Fruit fly (Drosophila melanogaster) whole organism, prepupa: ENCODE results near the gene Iml1.
A peak's percentile ranks its signal among the peaks of the same experiment; 100 is the strongest.

Experiments used
- Blimp-1 ChIP-seq: fragments of 200-800 bp; sonication (Bioruptor generic); optimal IDR thresholded peaks from 3 replicates; lab custom pipeline; 2017; ENCODE audit warnings: missing biosample characterization, missing genetic modification characterization, mild to moderate bottlenecking, moderate library complexity, missing genetic modification reagents
- CG10631 ChIP-seq: fragments of 200-800 bp; sonication (Bioruptor generic); optimal IDR thresholded peaks from 2 replicates; lab custom pipeline; 2016; ENCODE audit warnings: missing biosample characterization, missing genetic modification characterization
- CG10669 ChIP-seq: fragments of 200-800 bp; sonication (Bioruptor generic); optimal IDR thresholded peaks from 3 replicates; lab custom pipeline; 2018; ENCODE audit warnings: missing biosample characterization, mild to moderate bottlenecking, missing genetic modification characterization, moderate library complexity
- CG11294 ChIP-seq: fragments of 200-800 bp; sonication (Bioruptor generic); IDR thresholded peaks from 2 replicates; pipeline ENCODE4 v1.3.6; 2022; ENCODE audit warnings: missing biosample characterization, missing genetic modification characterization
- CG11762 ChIP-seq: fragments of 200-800 bp; sonication (Bioruptor generic); optimal IDR thresholded peaks from 3 replicates; lab custom pipeline; 2016; ENCODE audit warnings: missing biosample characterization, missing genetic modification characterization; ENCODE audit not compliant: insufficient read depth
- CG11902 ChIP-seq: fragments of 200-800 bp; sonication (Bioruptor generic); optimal IDR thresholded peaks from 3 replicates; lab custom pipeline; 2016; ENCODE audit warnings: missing biosample characterization, missing genetic modification characterization
- CG15336 ChIP-seq: fragments of 200-800 bp; sonication (Bioruptor generic); IDR thresholded peaks from 2 replicates; pipeline ENCODE4 v1.3.6; 2022; ENCODE audit warnings: missing biosample characterization, missing genetic modification characterization
- CG1621 ChIP-seq: fragments of 200-800 bp; sonication (Bioruptor generic); optimal IDR thresholded peaks from 3 replicates; lab custom pipeline; 2018; ENCODE audit warnings: missing biosample characterization, mild to moderate bottlenecking, missing genetic modification characterization
- CG16779 ChIP-seq: fragments of 200-800 bp; sonication (Bioruptor generic); optimal IDR thresholded peaks from 3 replicates; lab custom pipeline; 2017; ENCODE audit warnings: missing biosample characterization, mild to moderate bottlenecking, missing genetic modification characterization
- CG3032 ChIP-seq: fragments of 200-800 bp; optimal IDR thresholded peaks from 2 replicates; lab custom pipeline; 2019; ENCODE audit warnings: missing biosample characterization, mild to moderate bottlenecking, missing genetic modification characterization, moderate library complexity
- CG31627 ChIP-seq: fragments of 200-800 bp; sonication (Bioruptor generic); optimal IDR thresholded peaks from 3 replicates; lab custom pipeline; 2016; ENCODE audit warnings: missing biosample characterization, missing genetic modification characterization
- CG34406 ChIP-seq: fragments of 200-800 bp; sonication (Bioruptor generic); optimal IDR thresholded peaks from 3 replicates; lab custom pipeline; 2016; ENCODE audit warnings: missing biosample characterization, missing genetic modification characterization
- CG3919 ChIP-seq: fragments of 200-800 bp; sonication (Bioruptor generic); optimal IDR thresholded peaks from 3 replicates; lab custom pipeline; 2016; ENCODE audit warnings: missing biosample characterization, missing genetic modification characterization
- CG4318 ChIP-seq: fragments of 200-800 bp; sonication (Bioruptor generic); optimal IDR thresholded peaks from 3 replicates; lab custom pipeline; 2017; ENCODE audit warnings: missing biosample characterization, mild to moderate bottlenecking, missing genetic modification characterization
- CG6163 ChIP-seq: fragments of 200-800 bp; sonication (Bioruptor generic); IDR thresholded peaks from 3 replicates; pipeline ENCODE4 v1.3.6; 2022; ENCODE audit warnings: missing biosample characterization, missing genetic modification characterization
- CG6792 ChIP-seq: fragments of 200-800 bp; sonication (Bioruptor generic); optimal IDR thresholded peaks from 3 replicates; lab custom pipeline; 2016; ENCODE audit warnings: missing biosample characterization, missing genetic modification characterization
- CG6854 ChIP-seq: fragments of 200-800 bp; sonication (Bioruptor generic); optimal IDR thresholded peaks from 2 replicates; lab custom pipeline; 2017; ENCODE audit warnings: missing biosample characterization, mild to moderate bottlenecking, missing genetic modification characterization
- CG7368 ChIP-seq: fragments of 200-800 bp; sonication (Bioruptor generic); optimal IDR thresholded peaks from 3 replicates; lab custom pipeline; 2016; ENCODE audit warnings: missing biosample characterization, missing genetic modification characterization
- CG8119 ChIP-seq: fragments of 200-800 bp; sonication (Bioruptor generic); IDR thresholded peaks from 3 replicates; pipeline ENCODE4 v1.3.6; 2022; ENCODE audit warnings: missing biosample characterization, missing genetic modification characterization
- CG8632 ChIP-seq: fragments of 200-800 bp; sonication (Bioruptor generic); optimal IDR thresholded peaks from 3 replicates; lab custom pipeline; 2016; ENCODE audit warnings: missing biosample characterization, missing genetic modification characterization
- CG9139 ChIP-seq: fragments of 200-800 bp; sonication (Bioruptor generic); optimal IDR thresholded peaks from 3 replicates; lab custom pipeline; 2017; ENCODE audit warnings: missing biosample characterization, mild to moderate bottlenecking, missing genetic modification characterization
- Eip75B ChIP-seq: fragments of 200-800 bp; sonication (Bioruptor generic); optimal IDR thresholded peaks from 3 replicates; lab custom pipeline; 2016; ENCODE audit warnings: missing biosample characterization, missing genetic modification characterization
- Eip78C ChIP-seq: fragments of 200-800 bp; sonication (Bioruptor generic); peaks from one replicate; lab custom pipeline; 2016; ENCODE audit warnings: missing biosample characterization, missing genetic modification characterization
- Eip93F ChIP-seq: fragments of 200-800 bp; sonication (Bioruptor generic); optimal IDR thresholded peaks from 2 replicates; lab custom pipeline; 2016; ENCODE audit warnings: missing biosample characterization, mild to moderate bottlenecking, missing genetic modification characterization
- Ets21C ChIP-seq: fragments of 200-800 bp; sonication (Bioruptor generic); optimal IDR thresholded peaks from 3 replicates; lab custom pipeline; 2016; ENCODE audit warnings: missing biosample characterization, missing genetic modification characterization
- Ets96B ChIP-seq: fragments of 200-800 bp; optimal IDR thresholded peaks from 2 replicates; lab custom pipeline; 2019; ENCODE audit warnings: missing biosample characterization, mild to moderate bottlenecking, missing genetic modification characterization, moderate library complexity
- Gug ChIP-seq: fragments of 200-800 bp; sonication (Bioruptor generic); IDR thresholded peaks from 2 replicates; pipeline ENCODE4 v1.3.6; 2022; ENCODE audit warnings: missing biosample characterization, missing genetic modification characterization
- Hr38 ChIP-seq: sonication (Bioruptor generic); optimal IDR thresholded peaks from 2 replicates; lab custom pipeline; 2016; ENCODE audit warnings: missing biosample characterization, missing genetic modification characterization
- Hr39 ChIP-seq: fragments of 200-800 bp; sonication (Bioruptor generic); optimal IDR thresholded peaks from 2 replicates; lab custom pipeline; 2016; ENCODE audit warnings: missing biosample characterization, missing genetic modification characterization
- Hr4 ChIP-seq: fragments of 200-800 bp; sonication (Bioruptor generic); optimal IDR thresholded peaks from 3 replicates; lab custom pipeline; 2016; ENCODE audit warnings: missing biosample characterization, missing genetic modification characterization
- Lpt ChIP-seq: fragments of 200-800 bp; sonication (Bioruptor generic); optimal IDR thresholded peaks from 3 replicates; lab custom pipeline; 2016; ENCODE audit warnings: missing biosample characterization, missing genetic modification characterization
- Met ChIP-seq: fragments of 200-800 bp; sonication (Bioruptor generic); optimal IDR thresholded peaks from 3 replicates; lab custom pipeline; 2016; ENCODE audit warnings: missing biosample characterization, missing genetic modification characterization
- OdsH ChIP-seq: fragments of 200-800 bp; sonication (Bioruptor generic); optimal IDR thresholded peaks from 3 replicates; lab custom pipeline; 2016; ENCODE audit warnings: missing biosample characterization, missing genetic modification characterization
- Smox ChIP-seq: fragments of 200-800 bp; sonication (Bioruptor generic); optimal IDR thresholded peaks from 3 replicates; lab custom pipeline; 2016; ENCODE audit warnings: missing biosample characterization, missing genetic modification characterization
- Sox102F ChIP-seq: fragments of 200-800 bp; sonication (Bioruptor generic); optimal IDR thresholded peaks from 2 replicates; lab custom pipeline; 2016; ENCODE audit warnings: missing biosample characterization, mild to moderate bottlenecking, missing genetic modification characterization
- Sox14 ChIP-seq: fragments of 200-800 bp; sonication (Bioruptor generic); optimal IDR thresholded peaks from 3 replicates; lab custom pipeline; 2016; ENCODE audit warnings: missing biosample characterization, missing genetic modification characterization
- Sox15 ChIP-seq: fragments of 200-800 bp; sonication (Bioruptor generic); optimal IDR thresholded peaks from 3 replicates; lab custom pipeline; 2016; ENCODE audit warnings: missing biosample characterization, missing genetic modification characterization
- achi ChIP-seq: fragments of 200-800 bp; sonication (Bioruptor generic); optimal IDR thresholded peaks from 3 replicates; lab custom pipeline; 2016; ENCODE audit warnings: missing biosample characterization, missing genetic modification characterization
- acj6 ChIP-seq: fragments of 200-800 bp; sonication (Bioruptor generic); optimal IDR thresholded peaks from 3 replicates; lab custom pipeline; 2016; ENCODE audit warnings: missing biosample characterization, missing genetic modification characterization
- dac ChIP-seq: fragments of 200-800 bp; sonication (Bioruptor generic); optimal IDR thresholded peaks from 2 replicates; lab custom pipeline; 2017; ENCODE audit warnings: missing biosample characterization, mild to moderate bottlenecking, missing genetic modification characterization
- dsx ChIP-seq: fragments of 200-800 bp; optimal IDR thresholded peaks from 3 replicates; lab custom pipeline; 2019; ENCODE audit warnings: missing biosample characterization, mild to moderate bottlenecking, missing genetic modification characterization, moderate library complexity; ENCODE audit not compliant: poor library complexity, severe bottlenecking
- eg ChIP-seq: fragments of 200-800 bp; sonication (Bioruptor generic); IDR thresholded peaks from 3 replicates; pipeline ENCODE4 v1.3.6; 2022; ENCODE audit warnings: missing biosample characterization, missing genetic modification characterization
- esn ChIP-seq: fragments of 200-800 bp; sonication (Bioruptor generic); optimal IDR thresholded peaks from 2 replicates; lab custom pipeline; 2016; ENCODE audit warnings: missing biosample characterization, mild to moderate bottlenecking, missing genetic modification characterization, moderate library complexity
- fd59A ChIP-seq: fragments of 200-800 bp; sonication (Bioruptor generic); optimal IDR thresholded peaks from 2 replicates; lab custom pipeline; 2017; ENCODE audit warnings: missing biosample characterization, mild to moderate bottlenecking, missing genetic modification characterization, missing genetic modification reagents
- fd85E ChIP-seq: fragments of 200-800 bp; sonication (Bioruptor generic); optimal IDR thresholded peaks from 3 replicates; lab custom pipeline; 2016; ENCODE audit warnings: missing biosample characterization, missing genetic modification characterization
- fkh ChIP-seq: fragments of 200-800 bp; sonication (Bioruptor generic); optimal IDR thresholded peaks from 3 replicates; lab custom pipeline; 2017; ENCODE audit warnings: missing biosample characterization, mild to moderate bottlenecking, missing genetic modification characterization, moderate library complexity
- net ChIP-seq: fragments of 200-800 bp; sonication (Bioruptor generic); optimal IDR thresholded peaks from 3 replicates; lab custom pipeline; 2016; ENCODE audit warnings: missing biosample characterization, missing genetic modification characterization
- pdm3 ChIP-seq: fragments of 200-800 bp; sonication (Bioruptor generic); optimal IDR thresholded peaks from 3 replicates; lab custom pipeline; 2016; ENCODE audit warnings: missing biosample characterization, missing genetic modification characterization
- salr ChIP-seq, 2 experiments: fragments of 200-800 bp; sonication (Bioruptor generic); optimal IDR thresholded peaks; 3 replicates each; lab custom pipeline; 2016 to 2018; ENCODE audit warnings: missing biosample characterization in 2 of 2, missing genetic modification characterization in 2 of 2, mild to moderate bottlenecking in 1 of 2
- ss ChIP-seq, 2 experiments: fragments of 200-800 bp; sonication (Bioruptor generic); optimal IDR thresholded peaks; 2 replicates in 1 of 2; 3 replicates in 1 of 2; lab custom pipeline; 2017 to 2018; ENCODE audit warnings: mild to moderate bottlenecking in 2 of 2, missing biosample characterization in 2 of 2, missing genetic modification characterization in 2 of 2, moderate library complexity in 1 of 2
- svp ChIP-seq: fragments of 200-800 bp; sonication (Bioruptor generic); peaks from one replicate; lab custom pipeline; 2016; ENCODE audit warnings: missing biosample characterization, missing genetic modification characterization
- topi ChIP-seq: fragments of 200-800 bp; sonication (Bioruptor generic); optimal IDR thresholded peaks from 3 replicates; lab custom pipeline; 2016; ENCODE audit warnings: missing biosample characterization, missing genetic modification characterization
- vri ChIP-seq: fragments of 200-800 bp; sonication (Bioruptor generic); optimal IDR thresholded peaks from 3 replicates; lab custom pipeline; 2016; ENCODE audit warnings: missing biosample characterization, mild to moderate bottlenecking, missing genetic modification characterization

Iml1 gene

DNA sequence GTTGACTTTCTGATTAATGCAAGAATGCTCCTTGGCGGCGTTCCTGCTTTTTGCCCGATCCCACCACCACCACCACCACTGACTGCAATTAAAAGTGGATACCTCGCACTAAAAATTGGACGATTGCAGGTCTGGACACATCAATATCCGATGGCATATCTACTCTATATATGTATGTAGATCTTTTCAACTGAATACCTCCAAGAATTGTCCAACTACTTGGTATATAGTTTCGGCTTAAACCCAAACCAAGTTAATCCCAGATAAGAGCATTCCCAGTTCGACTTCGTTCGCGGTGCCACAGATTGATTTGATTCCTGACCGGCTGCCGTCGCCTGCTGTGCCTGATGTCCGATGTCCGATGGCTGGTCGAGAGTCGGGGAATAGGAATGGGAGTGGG, 49.1 kb downstream of the Iml1 start:
- TF ChIP-seq Blimp-1 (no peak), fkh (GFP tag; lab: Kevin White, UChicago) (no peak), svp (GFP tag; lab: Kevin White, UChicago) (peak; percentile 62), eg (no peak), Eip93F (GFP tag; lab: Kevin White, UChicago) (no peak), OdsH (GFP tag; lab: Kevin White, UChicago) (no peak), acj6 (GFP tag; lab: Kevin White, UChicago) (no peak), CG8119 (no peak), CG8632 (GFP tag; lab: Kevin White, UChicago) (no peak), Ets21C (no peak), CG4318 (GFP tag; lab: Kevin White, UChicago) (no peak), CG11294 (GFP tag; lab: Robert Waterston, UW) (no peak), Gug (peak; percentile 18; the same call in 1 of the 2 replicates), CG16779 (tag; lab: Kevin White, UChicago) (peak; percentile 17), CG10631 (peak; percentile 2), CG10669 (GFP tag; lab: Kevin White, UChicago) (peak; percentile 28), CG11762 (GFP tag; lab: Kevin White, UChicago) (no peak), CG31627 (GFP tag; lab: Kevin White, UChicago) (no peak), Eip78C (GFP tag; lab: Kevin White, UChicago) (peak; percentile 40), fd85E (GFP tag; lab: Kevin White, UChicago) (no peak), CG9139 (GFP tag; lab: Kevin White, UChicago) (no peak), salr (GFP tag; optimal IDR thresholded peaks at IDR 0.05; lab: Kevin White, UChicago) (no peak), Sox14 (no peak), CG6792 (GFP tag; lab: Kevin White, UChicago) (no peak), achi (peak; percentile 35), Hr38 (GFP tag; lab: Kevin White, UChicago) (no peak), Ets96B (tag; lab: Kevin White, UChicago) (peak; percentile 56), CG6854 (GFP tag; lab: Kevin White, UChicago) (no peak), CG34406 (no peak), CG1621 (tag; lab: Kevin White, UChicago) (no peak), ss (GFP tag; optimal IDR thresholded peaks at IDR 0.05; lab: Kevin White, UChicago) (no peak), Met (GFP tag; lab: Kevin White, UChicago) (no peak), dsx (GFP tag; lab: Kevin White, UChicago) (no peak), Hr4 (GFP tag; lab: Kevin White, UChicago) (no peak), Eip75B (GFP tag; lab: Kevin White, UChicago) (peak; percentile 11), pdm3 (GFP tag; lab: Kevin White, UChicago) (no peak), fd59A (GFP tag; lab: Kevin White, UChicago) (no peak), CG3032 (tag; lab: Kevin White, UChicago) (peak; percentile 37), esn (GFP tag; lab: Kevin White, UChicago) (no peak), Smox (GFP tag; lab: Kevin White, UChicago) (no peak), Sox15 (GFP tag; lab: Kevin White, UChicago) (no peak), CG15336 (no peak), CG11902 (GFP tag; lab: Kevin White, UChicago) (no peak), dac (no peak), net (GFP tag; lab: Kevin White, UChicago) (no peak), Sox102F (GFP tag; lab: Kevin White, UChicago) (no peak), vri (GFP tag; lab: Kevin White, UChicago) (no peak), Hr39 (GFP tag; lab: Kevin White, UChicago) (no peak), CG6163 (GFP tag; lab: Robert Waterston, UW) (peak; percentile 57), CG3919 (peak; percentile 62), CG7368 (no peak), Lpt (GFP tag; lab: Kevin White, UChicago) (no peak), topi (GFP tag; lab: Kevin White, UChicago) (peak; percentile 21)
